Fruit fly (Drosophila melanogaster): ENCODE results near the gene CG15196.

dm6 chrX:11374320-11374719, 35.4 kb upstream of the CG15196 start:
- TF ChIP-seq CG32264 (GFP tag; optimal IDR thresholded peaks at IDR 0.05): no peak
- TF ChIP-seq foxo (GFP tag; optimal IDR thresholded peaks at IDR 0.05): no peak
- no peak for TF ChIP-seq tai (GFP tag; optimal IDR thresholded peaks at IDR 0.05)
- TF ChIP-seq Dfd (GFP tag; optimal IDR thresholded peaks at IDR 0.05): no peak
- no peak for TF ChIP-seq pan (optimal IDR thresholded peaks at IDR 0.05)
- no peak for TF ChIP-seq lola (GFP tag; optimal IDR thresholded peaks at IDR 0.05)
- TF ChIP-seq Abd-B (GFP tag; optimal IDR thresholded peaks at IDR 0.05): no peak

Data from whole organism, wandering third instar larva.